Fruit fly (Drosophila melanogaster) whole organism, wandering third instar larva: Measurements from ENCODE around the gene CG10804.

Experiments
- Abd-B ChIP-seq: fragments of >200 bp; optimal IDR thresholded peaks from 2 replicates; lab custom pipeline; 2017; ENCODE audit warnings: missing biosample characterization, missing genetic modification characterization
- usp ChIP-seq: fragments of >200 bp; optimal IDR thresholded peaks from 2 replicates; lab custom pipeline; 2017; ENCODE audit warnings: missing biosample characterization, missing genetic modification characterization

DNA sequence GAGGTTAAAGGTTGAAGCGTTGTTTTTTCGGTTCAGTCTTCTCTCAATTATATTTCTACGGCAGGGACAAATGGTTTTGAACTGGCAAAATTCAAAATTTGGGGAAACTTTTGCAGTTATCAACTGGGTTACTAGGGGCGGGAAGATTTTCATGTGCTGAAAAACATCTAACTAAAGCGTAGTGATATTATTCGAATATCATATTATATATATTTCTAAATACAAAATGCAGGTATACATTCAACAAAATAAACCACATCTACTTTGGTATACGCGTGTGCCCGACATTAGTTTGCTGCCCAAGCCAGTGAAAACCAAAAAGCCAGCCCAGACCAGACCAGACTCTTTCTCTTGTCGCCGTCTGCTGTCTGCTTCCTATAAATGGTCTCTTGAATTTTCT is 22.6 kb upstream of the CG10804 start, which contains the start of gene Gas8:
- TF ChIP-seq usp (GFP tag; lab: Kevin White, UChicago) (no peak), Abd-B (GFP tag; lab: Kevin White, UChicago) (no peak)
